Worm (Caenorhabditis elegans) whole organism, mixed stage, embryonic: Measurements from ENCODE around the gene rsd-2.
"Not testable (repeated sequence)": the region's sequence is repeated elsewhere in the genome, so short reads cannot be mapped to it uniquely, and the experiment has no call there.

Experiments used
- bed-3 ChIP-seq: fragments of 200-800 bp; sonication (Bioruptor generic); optimal IDR thresholded peaks from 3 replicates; lab custom pipeline; 2018; ENCODE audit warnings: mild to moderate bottlenecking, missing genetic modification characterization, moderate library complexity, missing compliant biosample characterization
- blmp-1 ChIP-seq: fragments of 150-350 bp; optimal IDR thresholded peaks from 2 replicates; lab custom pipeline; 2014; ENCODE audit warnings: missing biosample characterization, missing genetic modification characterization
- ceh-39 ChIP-seq: fragments of 150-350 bp; optimal IDR thresholded peaks from 2 replicates; lab custom pipeline; 2014; ENCODE audit warnings: missing biosample characterization, missing genetic modification characterization
- ceh-43 ChIP-seq: fragments of 200-800 bp; sonication (Bioruptor generic); optimal IDR thresholded peaks from 2 replicates; lab custom pipeline; 2018; ENCODE audit warnings: mild to moderate bottlenecking, missing genetic modification characterization, moderate library complexity, missing compliant biosample characterization
- ceh-83 ChIP-seq: fragments of 200-800 bp; sonication (Bioruptor generic); optimal IDR thresholded peaks from 2 replicates; lab custom pipeline; 2018; ENCODE audit warnings: mild to moderate bottlenecking, missing genetic modification characterization, missing compliant biosample characterization
- ces-1 ChIP-seq: fragments of 150-350 bp; optimal IDR thresholded peaks from 2 replicates; lab custom pipeline; 2014; ENCODE audit warnings: missing biosample characterization, missing genetic modification reagents, missing genetic modification characterization
- cnd-1 ChIP-seq: fragments of 200-800 bp; sonication (Bioruptor generic); optimal IDR thresholded peaks from 2 replicates; lab custom pipeline; 2018; ENCODE audit warnings: mild to moderate bottlenecking, missing genetic modification characterization, missing compliant biosample characterization
- drap-1 ChIP-seq: fragments of 200-800 bp; sonication (Bioruptor generic); optimal IDR thresholded peaks from 3 replicates; lab custom pipeline; 2018; ENCODE audit warnings: mild to moderate bottlenecking, missing genetic modification characterization, missing compliant biosample characterization
- elt-1 ChIP-seq: sonication (generic microtip); optimal IDR thresholded peaks from 2 replicates; lab custom pipeline; 2017; ENCODE audit warnings: missing genetic modification characterization, mild to moderate bottlenecking, missing compliant biosample characterization, antibody characterized with exemption, moderate library complexity, borderline replicate concordance; ENCODE audit not compliant: insufficient read depth
- elt-3 ChIP-seq: fragments of 150-350 bp; optimal IDR thresholded peaks from 2 replicates; lab custom pipeline; 2014; ENCODE audit warnings: missing biosample characterization, missing genetic modification characterization
- ham-2 ChIP-seq: fragments of 200-800 bp; sonication (Bioruptor generic); optimal IDR thresholded peaks from 2 replicates; lab custom pipeline; 2018; ENCODE audit warnings: mild to moderate bottlenecking, missing genetic modification characterization, missing compliant biosample characterization
- lin-13 ChIP-seq: fragments of 150-350 bp; optimal IDR thresholded peaks from 2 replicates; lab custom pipeline; 2014; ENCODE audit warnings: missing biosample characterization, missing genetic modification characterization
- lin-32 ChIP-seq: fragments of 200-800 bp; sonication (Bioruptor generic); optimal IDR thresholded peaks from 2 replicates; lab custom pipeline; 2018; ENCODE audit warnings: mild to moderate bottlenecking, missing genetic modification characterization, missing compliant biosample characterization
- mep-1 ChIP-seq: fragments of 150-350 bp; optimal IDR thresholded peaks from 2 replicates; lab custom pipeline; 2017; ENCODE audit warnings: missing biosample characterization, missing genetic modification reagents, missing genetic modification characterization, inconsistent platforms
- mls-2 ChIP-seq: sonication (generic microtip); optimal IDR thresholded peaks from 2 replicates; lab custom pipeline; 2016; ENCODE audit warnings: mild to moderate bottlenecking, missing genetic modification characterization, moderate library complexity, missing compliant biosample characterization
- nhr-12 ChIP-seq: fragments of 150-350 bp; optimal IDR thresholded peaks from 2 replicates; lab custom pipeline; 2014; ENCODE audit warnings: missing biosample characterization, missing genetic modification characterization
- nhr-2 ChIP-seq: fragments of 150-350 bp; optimal IDR thresholded peaks from 2 replicates; lab custom pipeline; 2014; ENCODE audit warnings: missing biosample characterization, missing genetic modification characterization
- nhr-237 ChIP-seq: fragments of 150-350 bp; optimal IDR thresholded peaks from 2 replicates; lab custom pipeline; 2014; ENCODE audit warnings: missing biosample characterization, missing genetic modification characterization
- nhr-28 ChIP-seq: fragments of 150-350 bp; optimal IDR thresholded peaks from 2 replicates; lab custom pipeline; 2014; ENCODE audit warnings: missing biosample characterization, missing genetic modification characterization
- nhr-76 ChIP-seq: sonication (generic microtip); optimal IDR thresholded peaks from 2 replicates; lab custom pipeline; 2017; ENCODE audit warnings: missing biosample characterization, missing genetic modification characterization
- pha-4 ChIP-seq: fragments of 150-350 bp; optimal IDR thresholded peaks from 2 replicates; lab custom pipeline; 2018; ENCODE audit warnings: missing biosample characterization, missing genetic modification reagents, missing genetic modification characterization
- sem-2 ChIP-seq: fragments of 200-800 bp; sonication (Bioruptor generic); optimal IDR thresholded peaks from 2 replicates; lab custom pipeline; 2018; ENCODE audit warnings: mild to moderate bottlenecking, missing genetic modification characterization, missing compliant biosample characterization
- snpc-4 ChIP-seq: fragments of 150-350 bp; optimal IDR thresholded peaks from 2 replicates; lab custom pipeline; 2014; ENCODE audit warnings: missing biosample characterization, missing genetic modification characterization
- unc-120 ChIP-seq: sonication (generic microtip); optimal IDR thresholded peaks from 2 replicates; lab custom pipeline; 2017; ENCODE audit warnings: missing genetic modification characterization, missing compliant biosample characterization; ENCODE audit not compliant: poor library complexity, severe bottlenecking
- unc-39 ChIP-seq: fragments of 150-350 bp; optimal IDR thresholded peaks from 2 replicates; lab custom pipeline; 2014; ENCODE audit warnings: missing biosample characterization, missing genetic modification characterization
- unc-62 ChIP-seq: fragments of 150-350 bp; optimal IDR thresholded peaks from 2 replicates; lab custom pipeline; 2014; ENCODE audit warnings: missing biosample characterization, missing genetic modification reagents, missing genetic modification characterization
- zip-8 ChIP-seq: fragments of 150-350 bp; optimal IDR thresholded peaks from 2 replicates; lab custom pipeline; 2014; ENCODE audit warnings: missing biosample characterization, missing genetic modification characterization

The rsd-2 gene

DNA sequence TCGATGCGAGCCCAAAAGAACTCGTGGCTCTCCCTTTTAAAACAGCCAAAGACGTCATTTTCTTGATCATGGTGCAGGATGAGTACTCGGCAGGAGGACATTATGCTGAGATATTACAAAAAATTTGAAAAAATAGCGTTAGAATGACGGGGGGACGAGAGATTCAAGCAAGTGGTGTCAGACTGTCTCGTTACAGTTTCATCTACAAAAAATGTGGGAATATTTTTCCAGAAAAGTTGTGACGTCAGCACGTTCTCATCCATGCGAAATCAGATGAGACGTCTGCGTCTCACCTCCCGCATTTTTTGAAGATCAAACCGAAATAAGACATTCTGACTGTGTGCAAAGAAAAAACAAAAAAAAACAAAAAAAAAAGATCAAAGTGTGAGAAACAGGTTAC, at the start of gene rsd-2:
Gene rsd-2 (minus strand): TSS at position 101 of the 400 bp plus-strand sequence.
- TF ChIP-seq unc-62, result no peak
- TF ChIP-seq sem-2 (GFP tag; lab: Kevin White, UChicago), result no peak
- no peak for TF ChIP-seq mls-2 (tag; lab: Kevin White, UChicago)
- TF ChIP-seq nhr-76 (tag; lab: Kevin White, UChicago), result no peak
- TF ChIP-seq mep-1 (tag; lab: Kevin White, UChicago), result no peak
- TF ChIP-seq unc-120 (tag; lab: Kevin White, UChicago), result no peak
- TF ChIP-seq ceh-83 (GFP tag; lab: Kevin White, UChicago), result no peak
- no peak for TF ChIP-seq nhr-28 (tag; lab: Kevin White, UChicago)
- TF ChIP-seq zip-8 (tag; lab: Kevin White, UChicago), result no peak
- no peak for TF ChIP-seq elt-3 (tag; lab: Kevin White, UChicago)
- TF ChIP-seq unc-39 (tag; lab: Kevin White, UChicago), result no peak

DNA sequence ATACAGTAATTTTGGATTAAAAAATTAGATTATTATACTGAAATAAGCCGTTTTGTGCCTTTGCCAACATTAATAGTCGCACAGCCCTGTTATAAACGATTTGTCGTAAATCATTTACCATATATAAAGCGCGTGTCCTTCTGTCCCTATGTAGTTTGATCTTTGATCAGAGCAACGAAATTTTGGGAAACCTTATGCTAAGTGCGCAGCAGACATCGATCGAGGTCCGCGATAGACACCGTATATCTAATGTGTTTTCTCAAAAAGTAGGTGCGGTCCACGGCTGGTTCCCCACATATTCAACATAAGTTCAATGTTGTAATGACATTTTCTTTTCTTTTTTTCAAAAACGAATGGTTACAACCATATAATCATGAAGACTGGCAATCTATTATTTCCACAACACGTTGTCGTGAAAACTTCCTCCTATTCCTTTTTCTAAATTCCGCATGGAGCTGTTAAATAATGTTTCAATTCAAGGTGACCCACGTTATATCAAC, 48.5 kb upstream of the rsd-2 start, which contains the start of gene sru-9:
Gene sru-9 (plus strand): TSS at position 450 of the 500 bp plus-strand sequence.
- TF ChIP-seq lin-32 (GFP tag; lab: Kevin White, UChicago); ceh-43 (GFP tag; lab: Kevin White, UChicago); blmp-1: not testable (repeated sequence)

DNA sequence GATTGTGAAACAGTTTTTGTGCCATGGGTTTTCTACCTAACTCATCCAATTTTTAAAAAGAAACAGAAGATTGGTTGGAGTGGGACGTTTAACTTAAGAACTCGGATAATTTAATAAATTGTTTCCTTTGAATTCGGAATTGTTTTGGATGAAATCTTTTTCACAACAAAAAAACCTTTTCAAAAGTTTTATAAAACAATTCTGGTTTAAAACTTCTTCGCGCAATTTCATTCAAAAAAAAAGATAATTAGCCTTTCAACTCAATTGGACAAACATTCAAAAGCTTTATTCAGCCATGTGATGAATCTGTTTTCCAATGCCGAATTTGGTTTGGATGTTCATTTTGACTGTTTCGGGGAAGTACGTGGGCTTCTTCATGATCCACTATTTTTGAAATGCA, 47.1 kb upstream of the rsd-2 start, which contains the start of gene Y45F10B.12:
Gene Y45F10B.12 (plus strand): TSS at position 301 of the 400 bp plus-strand sequence.
- TF ChIP-seq nhr-12 (tag; lab: Kevin White, UChicago), result no peak
- TF ChIP-seq nhr-2 (tag; lab: Kevin White, UChicago), result no peak
- TF ChIP-seq nhr-28 (tag; lab: Kevin White, UChicago), result no peak
- TF ChIP-seq cnd-1, result no peak

DNA sequence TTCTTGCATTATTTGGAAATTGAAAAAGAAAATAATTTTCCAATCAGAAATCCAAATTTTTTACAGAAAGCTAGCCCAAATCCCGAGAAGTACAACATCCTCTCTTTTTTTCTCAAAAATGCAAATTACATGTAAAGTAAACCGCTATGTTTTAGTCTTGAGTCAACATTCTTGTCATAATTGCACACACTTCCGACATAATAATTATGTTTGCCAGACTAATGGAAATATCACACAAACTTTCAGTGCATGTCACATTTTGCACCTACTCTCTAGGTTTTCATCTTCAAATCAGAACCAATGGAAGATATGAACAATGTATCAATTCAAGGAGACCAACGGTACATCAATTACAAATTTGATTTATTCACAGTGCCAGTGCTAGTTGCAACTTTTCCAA, 44.6 kb upstream of the rsd-2 start, which contains the start of gene sru-11:
Gene sru-11 (plus strand): TSS at position 301 of the 400 bp plus-strand sequence.
- TF ChIP-seq ceh-43 (GFP tag; lab: Kevin White, UChicago), result no peak
- no peak for TF ChIP-seq ceh-39 (tag; lab: Kevin White, UChicago)
- no peak for TF ChIP-seq sem-2 (GFP tag; lab: Kevin White, UChicago)
- TF ChIP-seq mep-1 (tag; lab: Kevin White, UChicago), result no peak
- TF ChIP-seq ceh-83 (GFP tag; lab: Kevin White, UChicago), result no peak
- TF ChIP-seq elt-1 (tag; lab: Kevin White, UChicago), result no peak
- TF ChIP-seq pha-4 (tag; lab: Kevin White, UChicago), result no peak
- no peak for TF ChIP-seq nhr-2 (tag; lab: Kevin White, UChicago)
- no peak for TF ChIP-seq snpc-4 (tag; lab: Kevin White, UChicago)
- TF ChIP-seq ham-2 (GFP tag; lab: Kevin White, UChicago), result no peak
- TF ChIP-seq elt-3 (tag; lab: Kevin White, UChicago), result no peak
- no peak for TF ChIP-seq lin-13 (tag; lab: Kevin White, UChicago)
- TF ChIP-seq drap-1, result no peak
- no peak for TF ChIP-seq unc-39 (tag; lab: Kevin White, UChicago)
- TF ChIP-seq nhr-237 (tag; lab: Kevin White, UChicago), result no peak

DNA sequence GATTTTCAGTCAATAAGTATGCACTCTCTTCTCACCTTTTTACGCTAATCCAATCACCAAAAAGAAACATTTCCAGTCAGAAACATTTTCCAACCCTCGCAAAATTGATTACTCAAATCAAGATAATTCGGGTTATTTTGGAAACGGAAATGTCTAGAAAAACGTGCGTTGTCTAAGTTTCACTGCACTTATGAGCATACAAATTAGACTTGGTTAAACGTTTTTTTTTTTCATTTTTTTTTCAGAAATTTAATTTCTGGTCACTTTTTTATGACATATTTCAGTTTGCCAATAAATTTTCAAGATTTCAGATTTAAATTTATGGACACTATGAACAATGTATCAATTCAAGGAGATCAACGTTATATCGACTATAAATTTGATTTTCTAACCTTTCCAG, 42.8 kb upstream of the rsd-2 start, which contains the start of gene sru-12:
Gene sru-12 (plus strand): TSS at position 301 of the 400 bp plus-strand sequence.
- TF ChIP-seq bed-3 (GFP tag; lab: Kevin White, UChicago), result no peak
- TF ChIP-seq mls-2 (tag; lab: Kevin White, UChicago), result no peak
- TF ChIP-seq elt-1 (tag; lab: Kevin White, UChicago), result no peak
- TF ChIP-seq nhr-2 (tag; lab: Kevin White, UChicago), result no peak
- TF ChIP-seq ceh-83 (GFP tag; lab: Kevin White, UChicago), result no peak
- no peak for TF ChIP-seq elt-3 (tag; lab: Kevin White, UChicago)
- TF ChIP-seq mep-1 (tag; lab: Kevin White, UChicago), result no peak
- TF ChIP-seq ces-1 (GFP tag; lab: Kevin White, UChicago), result no peak

DNA sequence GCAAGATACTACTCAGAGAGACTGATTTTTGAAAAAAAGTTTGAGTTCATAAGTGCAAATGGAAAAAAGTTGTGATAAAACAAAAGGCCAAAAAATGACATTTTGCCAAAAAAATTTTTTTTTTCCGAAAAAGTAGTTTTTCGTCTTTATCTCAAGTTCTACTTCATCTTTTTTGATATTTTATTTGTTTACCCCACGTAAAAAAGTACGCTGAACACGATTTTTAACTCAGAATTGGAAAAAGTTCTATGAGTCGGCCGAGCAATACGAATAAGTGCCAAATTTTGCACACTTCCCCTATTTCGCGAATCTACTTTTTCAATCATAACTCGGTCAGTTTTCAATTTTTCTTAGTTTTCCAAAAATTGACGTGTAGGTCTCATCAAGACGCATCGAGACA, 38.9 kb upstream of the rsd-2 start, which contains the start of gene sru-16:
Gene sru-16 (plus strand): TSS at position 301 of the 400 bp plus-strand sequence.
- not testable (repeated sequence) for TF ChIP-seq unc-120, mep-1, nhr-76 (tag; lab: Kevin White, UChicago)
